Fruit fly (Drosophila melanogaster): ENCODE results near the gene Acbp2.

Acbp2 gene

dm6 chr3L:7090764-7091163 lies 40.9 kb upstream of the Acbp2 start (continued):
- TF ChIP-seq hbn (GFP tag; IDR thresholded peaks at IDR 0.05; ENCODE audit: partially characterized antibody) (no peak), gsb-n (tag; optimal IDR thresholded peaks at IDR 0.05) (peak; percentile 5), CG32772 (GFP tag; IDR thresholded peaks at IDR 0.05) (peak; percentile 66), odd (GFP tag; optimal IDR thresholded peaks at IDR 0.05) (peak; percentile 25), seq (GFP tag; IDR thresholded peaks at IDR 0.05) (peak; percentile 40; the same call in 1 of the 2 replicates), CG5180 (GFP tag; optimal IDR thresholded peaks at IDR 0.05) (peak; percentile 61), CHES-1-like (GFP tag; optimal IDR thresholded peaks at IDR 0.05) (no peak), Abd-B (GFP tag; optimal IDR thresholded peaks at IDR 0.05) (peak; percentile 74), run (tag; optimal IDR thresholded peaks at IDR 0.05) (peak; percentile 12), CG15269 (tag; optimal IDR thresholded peaks at IDR 0.05) (peak; percentile 76), chinmo (GFP tag; IDR thresholded peaks at IDR 0.05; ENCODE audit: partially characterized antibody) (no peak), chm (GFP tag; IDR thresholded peaks at IDR 0.05) (peak; percentile 38; the same call in 1 of the 2 replicates), CG17568 (GFP tag; optimal IDR thresholded peaks at IDR 0.05) (no peak), CG7357 (GFP tag; IDR thresholded peaks at IDR 0.05) (peak; percentile 65; the same call in 2 of the 3 replicates), CG9727 (GFP tag; optimal IDR thresholded peaks at IDR 0.05) (peak; percentile 8), sqz (GFP tag; optimal IDR thresholded peaks at IDR 0.05) (no peak), sisA (GFP tag; IDR thresholded peaks at IDR 0.05) (peak; percentile 76), pros (GFP tag; optimal IDR thresholded peaks at IDR 0.05) (no peak), CG17829 (tag; optimal IDR thresholded peaks at IDR 0.05) (peak; percentile 77), CG4820 (GFP tag; optimal IDR thresholded peaks at IDR 0.05) (peak; percentile 69), CG3163 (GFP tag; optimal IDR thresholded peaks at IDR 0.05) (peak; percentile 16), CG30020 (tag; optimal IDR thresholded peaks at IDR 0.05) (no peak), CG4282 (GFP tag; optimal IDR thresholded peaks at IDR 0.05) (no peak), CG18011 (GFP tag; optimal IDR thresholded peaks at IDR 0.05) (no peak), Taf1 (GFP tag; IDR thresholded peaks at IDR 0.05) (no peak), CG10431 (GFP tag; optimal IDR thresholded peaks at IDR 0.05) (no peak), Oaz (GFP tag; IDR thresholded peaks at IDR 0.05) (peak; percentile 68), Ada2b (GFP tag; IDR thresholded peaks at IDR 0.05) (peak; percentile 84), btn (GFP tag; optimal IDR thresholded peaks at IDR 0.05) (peak; percentile 54), zf30C (GFP tag; optimal IDR thresholded peaks at IDR 0.05) (no peak), nau (GFP tag; optimal IDR thresholded peaks at IDR 0.05) (peak; percentile 63), Antp (GFP tag; optimal IDR thresholded peaks at IDR 0.05) (peak; percentile 55), CG3281 (GFP tag; optimal IDR thresholded peaks at IDR 0.05) (peak; percentile 59), tup (GFP tag; optimal IDR thresholded peaks at IDR 0.05) (no peak), cg (GFP tag; optimal IDR thresholded peaks at IDR 0.05) (no peak), scrt (GFP tag; optimal IDR thresholded peaks at IDR 0.05) (peak; percentile 58), repo (GFP tag; optimal IDR thresholded peaks at IDR 0.05) (peak; percentile 41), CG15514 (GFP tag; optimal IDR thresholded peaks at IDR 0.05) (peak; percentile 30), caup (GFP tag; optimal IDR thresholded peaks at IDR 0.05; ENCODE audit: severe bottlenecking) (peak; percentile 41), Doc3 (GFP tag; IDR thresholded peaks at IDR 0.05; ENCODE audit: partially characterized antibody) (no peak), CG9932 (GFP tag; IDR thresholded peaks at IDR 0.05) (no peak), ap (GFP tag; IDR thresholded peaks at IDR 0.05) (peak; percentile 60), Sin3A (optimal IDR thresholded peaks at IDR 0.05) (no peak), CG2202 (tag; optimal IDR thresholded peaks at IDR 0.05) (no peak), Camta (GFP tag; optimal IDR thresholded peaks at IDR 0.05) (peak; percentile 77), lov (optimal IDR thresholded peaks at IDR 0.05) (no peak), lov (GFP tag; IDR thresholded peaks at IDR 0.05) (0 out of 3 replicates have a peak, but pooled peaks have one; percentile 29), D19A (tag; optimal IDR thresholded peaks at IDR 0.05) (peak; percentile 57), Lim3 (GFP tag; IDR thresholded peaks at IDR 0.05) (0 out of 2 replicates have a peak, but pooled peaks have one; percentile 61), CG10209 (GFP tag; optimal IDR thresholded peaks at IDR 0.05) (peak; percentile 32), knrl (GFP tag; IDR thresholded peaks at IDR 0.05; ENCODE audit: partially characterized antibody) (no peak)
